Worm (Caenorhabditis elegans) whole organism, mixed stage, embryonic: ENCODE measurements around the gene xbx-9.
A peak's percentile ranks its signal among the peaks of the same experiment; 100 is the strongest.

Experiments
- M03D4.4 ChIP-seq: sonication (generic microtip); optimal IDR thresholded peaks from 2 replicates; lab custom pipeline; 2017; ENCODE audit warnings: mild to moderate bottlenecking, missing genetic modification characterization, missing compliant biosample characterization
- bed-3 ChIP-seq: fragments of 200-800 bp; sonication (Bioruptor generic); optimal IDR thresholded peaks from 3 replicates; lab custom pipeline; 2018; ENCODE audit warnings: mild to moderate bottlenecking, missing genetic modification characterization, moderate library complexity, missing compliant biosample characterization
- blmp-1 ChIP-seq: fragments of 150-350 bp; optimal IDR thresholded peaks from 2 replicates; lab custom pipeline; 2014; ENCODE audit warnings: missing biosample characterization, missing genetic modification characterization
- ceh-39 ChIP-seq: fragments of 150-350 bp; optimal IDR thresholded peaks from 2 replicates; lab custom pipeline; 2014; ENCODE audit warnings: missing biosample characterization, missing genetic modification characterization
- ceh-43 ChIP-seq: fragments of 200-800 bp; sonication (Bioruptor generic); optimal IDR thresholded peaks from 2 replicates; lab custom pipeline; 2018; ENCODE audit warnings: mild to moderate bottlenecking, missing genetic modification characterization, moderate library complexity, missing compliant biosample characterization
- ceh-83 ChIP-seq: fragments of 200-800 bp; sonication (Bioruptor generic); optimal IDR thresholded peaks from 2 replicates; lab custom pipeline; 2018; ENCODE audit warnings: mild to moderate bottlenecking, missing genetic modification characterization, missing compliant biosample characterization
- ces-1 ChIP-seq: fragments of 150-350 bp; optimal IDR thresholded peaks from 2 replicates; lab custom pipeline; 2014; ENCODE audit warnings: missing biosample characterization, missing genetic modification reagents, missing genetic modification characterization
- cnd-1 ChIP-seq: fragments of 200-800 bp; sonication (Bioruptor generic); optimal IDR thresholded peaks from 2 replicates; lab custom pipeline; 2018; ENCODE audit warnings: mild to moderate bottlenecking, missing genetic modification characterization, missing compliant biosample characterization
- drap-1 ChIP-seq: fragments of 200-800 bp; sonication (Bioruptor generic); optimal IDR thresholded peaks from 3 replicates; lab custom pipeline; 2018; ENCODE audit warnings: mild to moderate bottlenecking, missing genetic modification characterization, missing compliant biosample characterization
- elt-1 ChIP-seq: sonication (generic microtip); optimal IDR thresholded peaks from 2 replicates; lab custom pipeline; 2017; ENCODE audit warnings: missing genetic modification characterization, mild to moderate bottlenecking, missing compliant biosample characterization, antibody characterized with exemption, moderate library complexity, borderline replicate concordance; ENCODE audit not compliant: insufficient read depth
- elt-3 ChIP-seq: fragments of 150-350 bp; optimal IDR thresholded peaks from 2 replicates; lab custom pipeline; 2014; ENCODE audit warnings: missing biosample characterization, missing genetic modification characterization
- flh-1 ChIP-seq: fragments of 200-800 bp; sonication (Bioruptor generic); optimal IDR thresholded peaks from 2 replicates; lab custom pipeline; 2018; ENCODE audit warnings: mild to moderate bottlenecking, missing genetic modification characterization, moderate library complexity, missing compliant biosample characterization
- ham-2 ChIP-seq: fragments of 200-800 bp; sonication (Bioruptor generic); optimal IDR thresholded peaks from 2 replicates; lab custom pipeline; 2018; ENCODE audit warnings: mild to moderate bottlenecking, missing genetic modification characterization, missing compliant biosample characterization
- hlh-1 ChIP-seq: fragments of 150-350 bp; optimal IDR thresholded peaks from 2 replicates; lab custom pipeline; 2014; ENCODE audit warnings: missing biosample characterization, missing genetic modification reagents, missing genetic modification characterization
- lin-13 ChIP-seq: fragments of 150-350 bp; optimal IDR thresholded peaks from 2 replicates; lab custom pipeline; 2014; ENCODE audit warnings: missing biosample characterization, missing genetic modification characterization
- lin-32 ChIP-seq: fragments of 200-800 bp; sonication (Bioruptor generic); optimal IDR thresholded peaks from 2 replicates; lab custom pipeline; 2018; ENCODE audit warnings: mild to moderate bottlenecking, missing genetic modification characterization, missing compliant biosample characterization
- lsy-2 ChIP-seq: fragments of 150-350 bp; optimal IDR thresholded peaks from 2 replicates; lab custom pipeline; 2014; ENCODE audit warnings: missing biosample characterization, missing genetic modification characterization
- mab-5 ChIP-seq: fragments of 150-350 bp; optimal IDR thresholded peaks from 2 replicates; lab custom pipeline; 2014; ENCODE audit warnings: missing biosample characterization, missing genetic modification characterization
- mep-1 ChIP-seq: fragments of 150-350 bp; optimal IDR thresholded peaks from 2 replicates; lab custom pipeline; 2017; ENCODE audit warnings: missing biosample characterization, missing genetic modification reagents, missing genetic modification characterization, inconsistent platforms
- mls-2 ChIP-seq: sonication (generic microtip); optimal IDR thresholded peaks from 2 replicates; lab custom pipeline; 2016; ENCODE audit warnings: mild to moderate bottlenecking, missing genetic modification characterization, moderate library complexity, missing compliant biosample characterization
- nhr-12 ChIP-seq: fragments of 150-350 bp; optimal IDR thresholded peaks from 2 replicates; lab custom pipeline; 2014; ENCODE audit warnings: missing biosample characterization, missing genetic modification characterization
- nhr-2 ChIP-seq: fragments of 150-350 bp; optimal IDR thresholded peaks from 2 replicates; lab custom pipeline; 2014; ENCODE audit warnings: missing biosample characterization, missing genetic modification characterization
- nhr-237 ChIP-seq: fragments of 150-350 bp; optimal IDR thresholded peaks from 2 replicates; lab custom pipeline; 2014; ENCODE audit warnings: missing biosample characterization, missing genetic modification characterization
- nhr-28 ChIP-seq: fragments of 150-350 bp; optimal IDR thresholded peaks from 2 replicates; lab custom pipeline; 2014; ENCODE audit warnings: missing biosample characterization, missing genetic modification characterization
- nhr-76 ChIP-seq: sonication (generic microtip); optimal IDR thresholded peaks from 2 replicates; lab custom pipeline; 2017; ENCODE audit warnings: missing biosample characterization, missing genetic modification characterization
- pha-4 ChIP-seq: fragments of 150-350 bp; optimal IDR thresholded peaks from 2 replicates; lab custom pipeline; 2018; ENCODE audit warnings: missing biosample characterization, missing genetic modification reagents, missing genetic modification characterization
- sem-2 ChIP-seq: fragments of 200-800 bp; sonication (Bioruptor generic); optimal IDR thresholded peaks from 2 replicates; lab custom pipeline; 2018; ENCODE audit warnings: mild to moderate bottlenecking, missing genetic modification characterization, missing compliant biosample characterization
- snpc-4 ChIP-seq: fragments of 150-350 bp; optimal IDR thresholded peaks from 2 replicates; lab custom pipeline; 2014; ENCODE audit warnings: missing biosample characterization, missing genetic modification characterization
- sptf-1 ChIP-seq: sonication (generic microtip); optimal IDR thresholded peaks from 2 replicates; lab custom pipeline; 2017; ENCODE audit warnings: mild to moderate bottlenecking, missing genetic modification characterization, moderate library complexity, missing compliant biosample characterization
- tbx-8 ChIP-seq: fragments of 200-800 bp; sonication (Bioruptor generic); optimal IDR thresholded peaks from 2 replicates; lab custom pipeline; 2018; ENCODE audit warnings: mild to moderate bottlenecking, missing genetic modification characterization, moderate library complexity, missing compliant biosample characterization
- unc-120 ChIP-seq: sonication (generic microtip); optimal IDR thresholded peaks from 2 replicates; lab custom pipeline; 2017; ENCODE audit warnings: missing genetic modification characterization, missing compliant biosample characterization; ENCODE audit not compliant: poor library complexity, severe bottlenecking
- unc-39 ChIP-seq: fragments of 150-350 bp; optimal IDR thresholded peaks from 2 replicates; lab custom pipeline; 2014; ENCODE audit warnings: missing biosample characterization, missing genetic modification characterization
- unc-62 ChIP-seq: fragments of 150-350 bp; optimal IDR thresholded peaks from 2 replicates; lab custom pipeline; 2014; ENCODE audit warnings: missing biosample characterization, missing genetic modification reagents, missing genetic modification characterization
- zip-8 ChIP-seq: fragments of 150-350 bp; optimal IDR thresholded peaks from 2 replicates; lab custom pipeline; 2014; ENCODE audit warnings: missing biosample characterization, missing genetic modification characterization
- ztf-11 ChIP-seq: fragments of 150-350 bp; optimal IDR thresholded peaks from 2 replicates; lab custom pipeline; 2014; ENCODE audit warnings: missing biosample characterization, missing genetic modification characterization

The xbx-9 gene

ce11 chrV:12728062-12728665 lies 5.8 kb upstream of the xbx-9 start, which contains the start of the genes rpl-28 and mrpl-49:
TSS of gene rpl-28 (minus strand) at chrV:12728112.
TSS of gene mrpl-49 (plus strand) at chrV:12728631.
- TF ChIP-seq M03D4.4 (no peak), bed-3 (GFP tag; lab: Kevin White, UChicago) (no peak), lin-13 (peak; percentile 86), drap-1 (GFP tag; lab: Kevin White, UChicago) (no peak), nhr-28 (no peak), blmp-1 (tag; lab: Kevin White, UChicago) (no peak), ceh-83 (no peak), ceh-43 (GFP tag; lab: Kevin White, UChicago) (no peak), unc-120 (no peak), pha-4 (peak; percentile 77), ceh-39 (tag; lab: Kevin White, UChicago) (peak; percentile 75), sem-2 (GFP tag; lab: Kevin White, UChicago) (no peak), unc-62 (GFP tag; lab: Kevin White, UChicago) (peak; percentile 16), ces-1 (GFP tag; lab: Kevin White, UChicago) (peak; percentile 81), zip-8 (tag; lab: Kevin White, UChicago) (no peak), unc-39 (tag; lab: Kevin White, UChicago) (no peak), nhr-76 (tag; lab: Kevin White, UChicago) (no peak), ham-2 (GFP tag; lab: Kevin White, UChicago) (no peak), ztf-11 (no peak), sptf-1 (no peak), elt-3 (no peak), mls-2 (tag; lab: Kevin White, UChicago) (no peak), hlh-1 (peak; percentile 53), snpc-4 (tag; lab: Kevin White, UChicago) (no peak), mep-1 (tag; lab: Kevin White, UChicago) (peak; percentile 77), flh-1 (GFP tag; lab: Kevin White, UChicago) (no peak), nhr-237 (tag; lab: Kevin White, UChicago) (peak; percentile 89), lin-32 (no peak), mab-5 (tag; lab: Kevin White, UChicago) (peak; percentile 34), nhr-2 (peak; percentile 53), cnd-1 (tag; lab: Kevin White, UChicago) (peak; percentile 28), nhr-12 (no peak), tbx-8 (GFP tag; lab: Kevin White, UChicago) (no peak), lsy-2 (tag; lab: Kevin White, UChicago) (peak; percentile 87), elt-1 (no peak)

- TF ChIP-seq tbx-8 (GFP tag; lab: Kevin White, UChicago): no peak
- TF ChIP-seq mep-1 (tag; lab: Kevin White, UChicago): no peak
- TF ChIP-seq nhr-237 (tag; lab: Kevin White, UChicago): no peak
- no peak for TF ChIP-seq ham-2 (GFP tag; lab: Kevin White, UChicago)
- no peak for TF ChIP-seq blmp-1 (tag; lab: Kevin White, UChicago)
- no peak for TF ChIP-seq unc-39 (tag; lab: Kevin White, UChicago)
- no peak for TF ChIP-seq hlh-1
- TF ChIP-seq lin-13: no peak
- TF ChIP-seq nhr-2: no peak
- no peak for TF ChIP-seq snpc-4 (tag; lab: Kevin White, UChicago)
- TF ChIP-seq mab-5 (tag; lab: Kevin White, UChicago): no peak
- TF ChIP-seq nhr-76 (tag; lab: Kevin White, UChicago): no peak
- no peak for TF ChIP-seq ceh-43 (GFP tag; lab: Kevin White, UChicago)
- TF ChIP-seq nhr-28: no peak
- TF ChIP-seq elt-3: no peak
- TF ChIP-seq elt-1: no peak
- no peak for TF ChIP-seq unc-62 (GFP tag; lab: Kevin White, UChicago)
- no peak for TF ChIP-seq sptf-1
- TF ChIP-seq bed-3 (GFP tag; lab: Kevin White, UChicago): no peak
These were observed 4.8 kb upstream of the xbx-9 start, which contains the start of gene R11D1.10 for ce11 chrV:12729220-12729619. TSS of gene R11D1.10 (plus strand) at chrV:12729520.

DNA sequence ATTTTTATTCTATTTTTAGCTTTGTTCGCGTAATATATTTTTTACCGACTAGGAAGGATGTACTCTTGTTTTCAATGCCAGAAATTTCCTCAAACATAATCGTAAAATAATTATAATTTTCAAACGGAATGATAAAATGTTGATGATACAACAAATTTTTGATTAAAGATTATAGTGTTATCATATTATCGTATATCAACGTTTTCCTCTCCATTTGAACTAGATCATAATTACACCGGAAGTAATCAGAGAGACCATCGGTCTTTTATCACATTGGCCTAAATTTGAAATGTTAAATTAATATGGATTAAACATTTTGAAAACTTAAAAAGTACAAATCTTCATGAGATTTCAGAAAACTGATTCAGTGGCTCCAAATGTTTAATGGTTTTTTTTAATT lies 1.3 kb upstream of the xbx-9 start:
- TF ChIP-seq lin-32 (no peak), drap-1 (GFP tag; lab: Kevin White, UChicago) (no peak), tbx-8 (GFP tag; lab: Kevin White, UChicago) (no peak)
